Worm (Caenorhabditis elegans): ENCODE data around the gene mogs-1.
A peak's percentile ranks its signal among the peaks of the same experiment; 100 is the strongest.

Gene mogs-1

DNA sequence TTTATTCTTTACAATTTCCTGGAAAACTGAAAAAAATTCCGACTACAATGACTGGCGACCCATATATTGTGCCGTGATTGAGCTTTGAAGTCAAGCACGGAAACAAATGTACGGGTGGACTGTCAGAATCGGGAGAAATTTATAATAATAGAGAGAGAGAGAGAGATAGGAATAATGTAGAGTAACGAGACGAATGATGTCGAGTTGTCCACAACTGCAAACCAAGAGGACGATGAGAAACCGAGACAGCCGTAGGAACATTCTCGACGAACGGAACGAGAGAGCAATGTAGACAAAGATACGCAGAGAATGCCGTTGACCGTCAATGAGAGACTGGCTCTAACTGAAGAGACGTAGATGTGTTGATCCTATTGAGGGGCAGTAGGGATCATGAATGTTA lies 5.8 kb upstream of the mogs-1 start:
- TF ChIP-seq dmd-4 (tag; optimal IDR thresholded peaks at IDR 0.05) (no peak), ZK546.5 (tag; optimal IDR thresholded peaks at IDR 0.05) (no peak), mab-5 (tag; optimal IDR thresholded peaks at IDR 0.05) (peak; percentile 42), R02D3.7 (tag; optimal IDR thresholded peaks at IDR 0.05) (no peak), alr-1 (tag; optimal IDR thresholded peaks at IDR 0.05) (no peak), F13H6.1 (tag; optimal IDR thresholded peaks at IDR 0.05) (peak; percentile 92), fos-1 (tag; optimal IDR thresholded peaks at IDR 0.05) (peak; percentile 92), ztf-4 (tag; optimal IDR thresholded peaks at IDR 0.05) (peak; percentile 75), snpc-4 (tag; optimal IDR thresholded peaks at IDR 0.05) (peak; percentile 28), lin-39 (tag; optimal IDR thresholded peaks at IDR 0.05) (no peak), nhr-21 (tag; optimal IDR thresholded peaks at IDR 0.05) (peak; percentile 69), Y55F3AM.14 (GFP tag; optimal IDR thresholded peaks at IDR 0.05) (peak; percentile 53), mdl-1 (tag; optimal IDR thresholded peaks at IDR 0.05) (peak; percentile 13 to 47), lin-11 (tag; optimal IDR thresholded peaks at IDR 0.05) (peak; percentile 58), nhr-25 (tag; optimal IDR thresholded peaks at IDR 0.05) (peak; percentile 73), nhr-11 (tag; optimal IDR thresholded peaks at IDR 0.05) (no peak), lsy-2 (tag; optimal IDR thresholded peaks at IDR 0.05) (peak; percentile 57 to 90), ztf-11 (tag; optimal IDR thresholded peaks at IDR 0.05) (no peak), unc-39 (tag; optimal IDR thresholded peaks at IDR 0.05) (no peak), unc-55 (GFP tag; optimal IDR thresholded peaks at IDR 0.05) (peak; percentile 87), C34F6.9 (tag; optimal IDR thresholded peaks at IDR 0.05) (peak; percentile 90), unc-62 (GFP tag; optimal IDR thresholded peaks at IDR 0.05) (peak; percentile 2), elt-3 (tag; optimal IDR thresholded peaks at IDR 0.05) (no peak), nhr-237 (tag; optimal IDR thresholded peaks at IDR 0.05) (no peak), mbf-1 (tag; optimal IDR thresholded peaks at IDR 0.05) (no peak), skn-1 (tag; optimal IDR thresholded peaks at IDR 0.05) (peak; percentile 51), sem-4 (tag; optimal IDR thresholded peaks at IDR 0.05) (peak; percentile 89), gmeb-1 (tag; optimal IDR thresholded peaks at IDR 0.05) (peak; percentile 53), ceh-82 (tag; optimal IDR thresholded peaks at IDR 0.05) (no peak), crh-2 (tag; optimal IDR thresholded peaks at IDR 0.05) (peak; percentile 95), aly-2 (tag; optimal IDR thresholded peaks at IDR 0.05) (no peak), peb-1 (tag; optimal IDR thresholded peaks at IDR 0.05) (peak; percentile 70), nhr-10 (tag; optimal IDR thresholded peaks at IDR 0.05) (no peak), zag-1 (tag; optimal IDR thresholded peaks at IDR 0.05) (peak; percentile 94), nhr-12 (tag; optimal IDR thresholded peaks at IDR 0.05) (no peak), sma-3 (GFP tag; optimal IDR thresholded peaks at IDR 0.05) (peak; percentile 89), ceh-16 (tag; optimal IDR thresholded peaks at IDR 0.05) (no peak), nhr-23 (tag; optimal IDR thresholded peaks at IDR 0.05) (no peak), nhr-129 (tag; optimal IDR thresholded peaks at IDR 0.05) (peak; percentile 95), sma-9 (GFP tag; optimal IDR thresholded peaks at IDR 0.05) (peak; percentile 90), sma-9 (tag; optimal IDR thresholded peaks at IDR 0.05) (no peak), elt-1 (tag; optimal IDR thresholded peaks at IDR 0.05) (no peak), egl-27 (tag; optimal IDR thresholded peaks at IDR 0.05) (peak; percentile 84), blmp-1 (tag; optimal IDR thresholded peaks at IDR 0.05; ENCODE audit: insufficient read depth) (peak; percentile 30), nhr-6 (tag; optimal IDR thresholded peaks at IDR 0.05) (peak; percentile 80), nhr-77 (tag; optimal IDR thresholded peaks at IDR 0.05) (no peak), lin-13 (GFP tag; optimal IDR thresholded peaks at IDR 0.05) (peak; percentile 80), ama-1 (optimal IDR thresholded peaks at IDR 0.05) (peak; percentile 97)

DNA sequence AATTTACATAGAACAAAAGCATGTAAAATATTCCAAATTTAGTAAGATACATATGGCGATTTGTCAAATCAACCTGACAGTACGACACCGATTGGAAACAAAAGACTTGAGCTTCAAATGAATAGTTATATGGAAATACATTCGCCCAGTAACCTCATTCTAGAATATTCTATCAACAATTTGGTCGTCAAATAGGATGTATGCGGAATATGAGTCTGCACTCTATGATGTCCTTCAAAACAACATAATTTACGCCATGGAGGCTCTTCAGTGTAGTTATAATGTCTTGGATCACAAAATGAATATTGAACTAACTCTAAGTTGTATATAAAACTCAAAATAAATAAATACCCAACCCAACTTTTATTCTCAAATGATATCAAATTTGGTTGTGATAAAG lies 4.9 kb upstream of the mogs-1 start:
- no peak for TF ChIP-seq ztf-11 (tag; optimal IDR thresholded peaks at IDR 0.05)
- TF ChIP-seq skn-1 (tag; optimal IDR thresholded peaks at IDR 0.05): no peak
- TF ChIP-seq C34F6.9 (tag; optimal IDR thresholded peaks at IDR 0.05): peak; percentile 63
- TF ChIP-seq dmd-4 (tag; optimal IDR thresholded peaks at IDR 0.05): no peak
- TF ChIP-seq snpc-4 (tag; optimal IDR thresholded peaks at IDR 0.05): no peak
- peak; percentile 40 for TF ChIP-seq unc-55 (GFP tag; optimal IDR thresholded peaks at IDR 0.05)
- no peak for TF ChIP-seq ceh-82 (tag; optimal IDR thresholded peaks at IDR 0.05)
- no peak for TF ChIP-seq sem-4 (tag; optimal IDR thresholded peaks at IDR 0.05)
- TF ChIP-seq peb-1 (tag; optimal IDR thresholded peaks at IDR 0.05): no peak
- TF ChIP-seq nhr-77 (tag; optimal IDR thresholded peaks at IDR 0.05): no peak
- peak; percentile 22 for TF ChIP-seq crh-2 (tag; optimal IDR thresholded peaks at IDR 0.05)
- TF ChIP-seq ztf-4 (tag; optimal IDR thresholded peaks at IDR 0.05): peak; percentile 48
- TF ChIP-seq aly-2 (tag; optimal IDR thresholded peaks at IDR 0.05): no peak
- no peak for TF ChIP-seq lin-11 (tag; optimal IDR thresholded peaks at IDR 0.05)
- TF ChIP-seq Y55F3AM.14 (GFP tag; optimal IDR thresholded peaks at IDR 0.05): no peak
- TF ChIP-seq ZK546.5 (tag; optimal IDR thresholded peaks at IDR 0.05): no peak
- no peak for TF ChIP-seq fos-1 (tag; optimal IDR thresholded peaks at IDR 0.05)
- no peak for TF ChIP-seq elt-1 (tag; optimal IDR thresholded peaks at IDR 0.05)
- TF ChIP-seq lsy-2 (tag; optimal IDR thresholded peaks at IDR 0.05): peak in 1 of 2 experiments; percentile 58
- no peak for TF ChIP-seq nhr-11 (tag; optimal IDR thresholded peaks at IDR 0.05)
- no peak for TF ChIP-seq mab-5 (tag; optimal IDR thresholded peaks at IDR 0.05)
- TF ChIP-seq sma-9 (GFP tag; optimal IDR thresholded peaks at IDR 0.05): peak; percentile 27
- TF ChIP-seq sma-9 (tag; optimal IDR thresholded peaks at IDR 0.05): no peak
- no peak for TF ChIP-seq nhr-21 (tag; optimal IDR thresholded peaks at IDR 0.05)
- TF ChIP-seq nhr-129 (tag; optimal IDR thresholded peaks at IDR 0.05): peak; percentile 46
- no peak for TF ChIP-seq mbf-1 (tag; optimal IDR thresholded peaks at IDR 0.05)
- TF ChIP-seq zag-1 (tag; optimal IDR thresholded peaks at IDR 0.05): no peak
